Comparison of ENCODE assay signal across 1 fruit fly cellular context in the genomic region with DNA sequence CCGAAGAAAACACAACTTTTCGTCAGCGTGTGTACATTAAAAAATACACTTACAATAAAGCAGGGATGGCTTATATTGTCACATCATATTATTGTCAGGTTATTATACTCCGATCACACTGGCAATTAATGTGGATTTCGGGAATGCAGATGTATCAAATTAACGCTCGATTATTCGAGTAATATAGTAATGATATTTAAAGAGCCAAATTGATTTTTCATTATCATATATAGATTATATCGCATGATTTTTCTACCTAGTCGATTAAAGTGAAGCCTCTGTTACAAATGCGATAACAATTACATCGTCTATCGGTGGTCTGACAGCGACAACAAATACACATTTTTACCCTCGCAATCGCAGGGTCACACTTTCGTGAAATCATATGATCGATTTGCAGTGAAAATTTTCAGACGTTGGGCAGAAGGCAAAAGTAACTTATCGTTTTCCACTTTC.
A peak's percentile ranks its signal among the peaks of the same experiment; 100 is the strongest.
TF ChIP-seq lines count a peak whose summit lies in the region.

A gene (minus strand): TSS at position 62 of the 456 bp plus-strand sequence.
A gene (plus strand): TSS at position 366 of the 456 bp plus-strand sequence.

TF ChIP-seq in whole organism, embryonic, 481 proteins besides CTCF, POLR2A, EP300 and RAD21 (continued from another document):
- TF ChIP-seq CG6654 (GFP tag; optimal IDR thresholded peaks at IDR 0.05; lab: Kevin White, UChicago) (no peak), amos (GFP tag; IDR thresholded peaks at IDR 0.05; lab: Robert Waterston, UW; ENCODE audit: partially characterized antibody) (peak; percentile 59), Atf-2 (GFP tag; optimal IDR thresholded peaks at IDR 0.05; lab: Kevin White, UChicago) (no peak), ap (GFP tag; IDR thresholded peaks at IDR 0.05; lab: Robert Waterston, UW) (no peak), slou (GFP tag; optimal IDR thresholded peaks at IDR 0.05; lab: Kevin White, UChicago) (peak; percentile 10), hbn (GFP tag; IDR thresholded peaks at IDR 0.05; lab: Robert Waterston, UW; ENCODE audit: partially characterized antibody) (0 out of 2 replicates have a peak, but pooled peaks have one; percentile 27), D19A (tag; optimal IDR thresholded peaks at IDR 0.05; lab: Kevin White, UChicago) (peak; percentile 95), en (GFP tag; optimal IDR thresholded peaks at IDR 0.05; lab: Kevin White, UChicago) (no peak), BEAF-32 (GFP tag; optimal IDR thresholded peaks at IDR 0.05; lab: Kevin White, UChicago) (peak; percentile 77), CG2120 (GFP tag; optimal IDR thresholded peaks at IDR 0.05; lab: Kevin White, UChicago) (peak; percentile 70), CG14710 (tag; optimal IDR thresholded peaks at IDR 0.05; lab: Kevin White, UChicago) (peak; percentile 99), bsh (GFP tag; optimal IDR thresholded peaks at IDR 0.05; lab: Kevin White, UChicago) (peak in 1 of 2 experiments; percentile 30), CG2202 (tag; optimal IDR thresholded peaks at IDR 0.05; lab: Kevin White, UChicago) (peak; percentile 50), jumu (GFP tag; optimal IDR thresholded peaks at IDR 0.05; lab: Kevin White, UChicago) (peak; percentile 6), NfI (GFP tag; optimal IDR thresholded peaks at IDR 0.05; lab: Kevin White, UChicago) (peak; percentile 44), Mad (GFP tag; optimal IDR thresholded peaks at IDR 0.05; lab: Kevin White, UChicago) (peak; percentile 13), psq (GFP tag; optimal IDR thresholded peaks at IDR 0.05; lab: Kevin White, UChicago) (no peak), twi (tag; optimal IDR thresholded peaks at IDR 0.05; lab: Kevin White, UChicago) (peak; percentile 45), CG7556 (GFP tag; optimal IDR thresholded peaks at IDR 0.05; lab: Kevin White, UChicago) (no peak), CG6175 (GFP tag; IDR thresholded peaks at IDR 0.05; lab: Robert Waterston, UW) (no peak), CG18262 (tag; optimal IDR thresholded peaks at IDR 0.05; lab: Kevin White, UChicago) (peak; percentile 37), Dll (GFP tag; IDR thresholded peaks at IDR 0.05; lab: Robert Waterston, UW; ENCODE audit: partially characterized antibody) (peak; percentile 62; the same call in 2 of the 4 replicates), Dref (GFP tag; IDR thresholded peaks at IDR 0.05; lab: Robert Waterston, UW) (peak; percentile 73), Spps (tag; optimal IDR thresholded peaks at IDR 0.05; lab: Kevin White, UChicago) (peak; percentile 12), CG12659 (GFP tag; optimal IDR thresholded peaks at IDR 0.05; lab: Kevin White, UChicago) (peak; percentile 81), vfl (GFP tag; optimal IDR thresholded peaks at IDR 0.05; lab: Kevin White, UChicago) (no peak), croc (GFP tag; conservative IDR thresholded peaks at IDR 0.05; lab: Robert Waterston, UW) (no peak), CG3407 (GFP tag; optimal IDR thresholded peaks at IDR 0.05; lab: Kevin White, UChicago) (no peak), CG1603 (tag; optimal IDR thresholded peaks at IDR 0.05; lab: Kevin White, UChicago) (peak; percentile 85), ssp (GFP tag; IDR thresholded peaks at IDR 0.05; lab: Robert Waterston, UW) (peak; percentile 98), CG7786 (GFP tag; optimal IDR thresholded peaks at IDR 0.05; lab: Kevin White, UChicago) (no peak), Antp (GFP tag; optimal IDR thresholded peaks at IDR 0.05; lab: Kevin White, UChicago) (no peak), Optix (GFP tag; IDR thresholded peaks at IDR 0.05; lab: Robert Waterston, UW) (no peak), CG1529 (GFP tag; optimal IDR thresholded peaks at IDR 0.05; lab: Kevin White, UChicago) (no peak), Sin3A (optimal IDR thresholded peaks at IDR 0.05; lab: Kevin White, UChicago) (peak; percentile 65), Bgb (GFP tag; IDR thresholded peaks at IDR 0.05; lab: Robert Waterston, UW; ENCODE audit: partially characterized antibody) (peak; percentile 63), slbo (GFP tag; IDR thresholded peaks at IDR 0.05; lab: Robert Waterston, UW) (peak; percentile 47), sens (GFP tag; lab: Kevin White, UChicago) (peak; percentile 91), CG2116 (GFP tag; optimal IDR thresholded peaks at IDR 0.05; lab: Kevin White, UChicago) (peak; percentile 76), CG17359 (tag; optimal IDR thresholded peaks at IDR 0.05; lab: Kevin White, UChicago) (peak; percentile 25), CG7357 (GFP tag; IDR thresholded peaks at IDR 0.05; lab: Robert Waterston, UW) (peak; percentile 98), Stat92E (GFP tag; optimal IDR thresholded peaks at IDR 0.05; lab: Kevin White, UChicago) (peak in 1 of 3 experiments; percentile 50), Elba2 (GFP tag; optimal IDR thresholded peaks at IDR 0.05; lab: Kevin White, UChicago) (no peak), CG8388 (GFP tag; optimal IDR thresholded peaks at IDR 0.05; lab: Kevin White, UChicago) (no peak), Dip3 (GFP tag; optimal IDR thresholded peaks at IDR 0.05; lab: Kevin White, UChicago) (peak; percentile 29), unc-4 (GFP tag; IDR thresholded peaks at IDR 0.05; lab: Robert Waterston, UW; ENCODE audit: partially characterized antibody) (peak; percentile 45; the same call in 1 of the 2 replicates), inv (GFP tag; IDR thresholded peaks at IDR 0.05; lab: Robert Waterston, UW; ENCODE audit: partially characterized antibody) (peak; percentile 53; the same call in 1 of the 2 replicates), tap (tag; optimal IDR thresholded peaks at IDR 0.05; lab: Kevin White, UChicago) (no peak), CG12219 (GFP tag; optimal IDR thresholded peaks at IDR 0.05; lab: Kevin White, UChicago) (no peak), ken (GFP tag; IDR thresholded peaks at IDR 0.05; lab: Robert Waterston, UW) (no peak), NK7.1 (GFP tag; optimal IDR thresholded peaks at IDR 0.05; lab: Kevin White, UChicago) (no peak), CG4424 (GFP tag; optimal IDR thresholded peaks at IDR 0.05; lab: Kevin White, UChicago) (peak; percentile 3), salm (tag; optimal IDR thresholded peaks at IDR 0.05; lab: Kevin White, UChicago) (no peak), NC2α (GFP tag; optimal IDR thresholded peaks at IDR 0.05; lab: Kevin White, UChicago) (no peak), CG8765 (GFP tag; IDR thresholded peaks at IDR 0.05; lab: Robert Waterston, UW) (0 out of 2 replicates have a peak, but pooled peaks have one; percentile 25), nmo (GFP tag; optimal IDR thresholded peaks at IDR 0.05; lab: Kevin White, UChicago) (peak; percentile 87), Hr3 (GFP tag; optimal IDR thresholded peaks at IDR 0.05; lab: Kevin White, UChicago) (peak; percentile 28), vvl (GFP tag; IDR thresholded peaks at IDR 0.05; lab: Robert Waterston, UW) (peak; percentile 18; the same call in 1 of the 2 replicates), odd (GFP tag; optimal IDR thresholded peaks at IDR 0.05; lab: Kevin White, UChicago) (no peak), Tbp (GFP tag; optimal IDR thresholded peaks at IDR 0.05; lab: Kevin White, UChicago) (no peak), ase (GFP tag; IDR thresholded peaks at IDR 0.05; lab: Robert Waterston, UW) (0 out of 3 replicates have a peak, but pooled peaks have one; percentile 8), Med (GFP tag; lab: Kevin White, UChicago) (peak; percentile 91), MESR4 (GFP tag; optimal IDR thresholded peaks at IDR 0.05; lab: Kevin White, UChicago) (no peak), CG3847 (GFP tag; IDR thresholded peaks at IDR 0.05; lab: Robert Waterston, UW) (peak; percentile 45; the same call in 1 of the 2 replicates), gce (GFP tag; IDR thresholded peaks at IDR 0.05; lab: Robert Waterston, UW) (no peak), CG15696 (tag; optimal IDR thresholded peaks at IDR 0.05; lab: Kevin White, UChicago) (peak; percentile 56), hb (GFP tag; IDR thresholded peaks at IDR 0.05; lab: Robert Waterston, UW; ENCODE audit: partially characterized antibody) (peak; percentile 59; the same call in 1 of the 3 replicates), CG12391 (tag; optimal IDR thresholded peaks at IDR 0.05; lab: Kevin White, UChicago) (peak; percentile 72), CG10267 (tag; optimal IDR thresholded peaks at IDR 0.05; lab: Kevin White, UChicago) (peak; percentile 72), maf-S (GFP tag; optimal IDR thresholded peaks at IDR 0.05; lab: Kevin White, UChicago) (peak; percentile 6), knrl (GFP tag; IDR thresholded peaks at IDR 0.05; lab: Robert Waterston, UW; ENCODE audit: partially characterized antibody) (peak; percentile 74), ci (GFP tag; IDR thresholded peaks at IDR 0.05; lab: Robert Waterston, UW) (peak; percentile 23; the same call in 1 of the 3 replicates), Gug (GFP tag; IDR thresholded peaks at IDR 0.05; lab: Robert Waterston, UW) (0 out of 4 replicates have a peak, but pooled peaks have one; percentile 23), CG32532 (GFP tag; IDR thresholded peaks at IDR 0.05; lab: Robert Waterston, UW) (peak; percentile 64; the same call in 1 of the 2 replicates), pho (GFP tag; optimal IDR thresholded peaks at IDR 0.05; lab: Kevin White, UChicago) (peak; percentile 26), grau (tag; optimal IDR thresholded peaks at IDR 0.05; lab: Kevin White, UChicago) (peak; percentile 72), Fer2 (tag; optimal IDR thresholded peaks at IDR 0.05; lab: Kevin White, UChicago) (peak; percentile 8), CG9932 (GFP tag; IDR thresholded peaks at IDR 0.05; lab: Robert Waterston, UW) (peak; percentile 61; the same call in 1 of the 2 replicates), Ets65A (GFP tag; lab: Kevin White, UChicago) (peak; percentile 93), CG17361 (GFP tag; IDR thresholded peaks at IDR 0.05; lab: Robert Waterston, UW) (peak; percentile 74; the same call in 2 of the 3 replicates), lilli (GFP tag; optimal IDR thresholded peaks at IDR 0.05; lab: Kevin White, UChicago) (peak; percentile 54), CG18011 (GFP tag; optimal IDR thresholded peaks at IDR 0.05; lab: Kevin White, UChicago) (no peak), GATAe (GFP tag; conservative IDR thresholded peaks at IDR 0.05; lab: Robert Waterston, UW) (no peak), NC2β (GFP tag; optimal IDR thresholded peaks at IDR 0.05; lab: Kevin White, UChicago) (no peak), row (GFP tag; IDR thresholded peaks at IDR 0.05; lab: Robert Waterston, UW) (peak; percentile 91), E2f1 (GFP tag; IDR thresholded peaks at IDR 0.05; lab: Robert Waterston, UW) (no peak), YL-1 (GFP tag; optimal IDR thresholded peaks at IDR 0.05; lab: Kevin White, UChicago) (peak; percentile 45), Fer3 (tag; optimal IDR thresholded peaks at IDR 0.05; lab: Kevin White, UChicago) (peak; percentile 19), Lim3 (GFP tag; IDR thresholded peaks at IDR 0.05; lab: Robert Waterston, UW) (no peak), kni (GFP tag; optimal IDR thresholded peaks at IDR 0.05; lab: Kevin White, UChicago) (no peak), CG4404 (GFP tag; IDR thresholded peaks at IDR 0.05; lab: Robert Waterston, UW) (no peak), fd96Cb (tag; optimal IDR thresholded peaks at IDR 0.05; lab: Kevin White, UChicago) (peak; percentile 18), CG17829 (tag; optimal IDR thresholded peaks at IDR 0.05; lab: Kevin White, UChicago) (peak; percentile 73), CG13775 (GFP tag; optimal IDR thresholded peaks at IDR 0.05; lab: Kevin White, UChicago) (peak; percentile 49), CG17802 (tag; optimal IDR thresholded peaks at IDR 0.05; lab: Kevin White, UChicago) (peak; percentile 94), onecut (GFP tag; IDR thresholded peaks at IDR 0.05; lab: Robert Waterston, UW) (peak; percentile 59), CG7372 (GFP tag; IDR thresholded peaks at IDR 0.05; lab: Robert Waterston, UW) (peak; percentile 21; the same call in 1 of the 2 replicates), Dek (tag; optimal IDR thresholded peaks at IDR 0.05; lab: Kevin White, UChicago) (no peak), zfh2 (GFP tag; optimal IDR thresholded peaks at IDR 0.05; lab: Kevin White, UChicago) (peak; percentile 59), Adf1 (GFP tag; IDR thresholded peaks at IDR 0.05; lab: Robert Waterston, UW) (0 out of 2 replicates have a peak, but pooled peaks have one; percentile 24), CG4617 (GFP tag; optimal IDR thresholded peaks at IDR 0.05; lab: Kevin White, UChicago; ENCODE audit: borderline replicate concordance) (peak; percentile 53), bab2 (GFP tag; optimal IDR thresholded peaks at IDR 0.05; lab: Kevin White, UChicago) (peak; percentile 10), Hr51 (GFP tag; optimal IDR thresholded peaks at IDR 0.05; lab: Kevin White, UChicago) (peak in 1 of 2 experiments; percentile 48), Pdp1 (GFP tag; optimal IDR thresholded peaks at IDR 0.05; lab: Kevin White, UChicago) (peak; percentile 4 to 43)
